Worm (Caenorhabditis elegans): Measurements from ENCODE around the gene srj-57.

srj-57 gene

ce11 chrV:2871754-2872504 is 16.6 kb upstream of the srj-57 start (continued):
- TF ChIP-seq repo-1 (tag; optimal IDR thresholded peaks at IDR 0.05) (peak; percentile 45), somi-1 (GFP tag; optimal IDR thresholded peaks at IDR 0.05) (no peak), lin-35 (GFP tag; optimal IDR thresholded peaks at IDR 0.05) (no peak), ztf-25 (GFP tag; IDR thresholded peaks at IDR 0.05) (no peak), dox-1 (GFP tag; IDR thresholded peaks at IDR 0.05) (peak; percentile 23; the same call in 1 of the 2 replicates), ztf-26 (tag; optimal IDR thresholded peaks at IDR 0.05) (no peak), gei-17 (GFP tag; optimal IDR thresholded peaks at IDR 0.05) (no peak), madf-3 (GFP tag; IDR thresholded peaks at IDR 0.05) (no peak), nhr-90 (tag; optimal IDR thresholded peaks at IDR 0.05) (peak; percentile 62), hmg-1.2 (GFP tag; IDR thresholded peaks at IDR 0.05) (no peak)

DNA sequence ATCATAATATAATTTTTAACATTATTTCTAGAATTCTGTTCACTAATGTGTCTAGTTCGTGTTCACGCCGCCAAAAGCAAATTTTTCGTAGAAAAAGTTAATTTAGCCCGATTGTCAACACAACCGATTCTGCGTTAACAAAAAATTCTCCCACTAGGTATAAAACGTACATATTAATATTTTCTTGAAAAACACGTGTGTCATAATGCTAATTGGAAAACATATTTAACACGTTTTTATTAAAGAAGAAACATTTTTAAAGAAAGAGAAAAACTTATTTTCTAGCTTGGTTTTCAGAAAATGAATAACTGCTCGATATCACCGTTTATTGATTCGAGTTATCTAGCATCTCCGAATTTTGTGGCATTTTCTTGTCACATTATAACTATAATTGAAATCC is 14.8 kb upstream of the srj-57 start, which contains the start of gene srh-243:
srh-243 (plus strand) TSS at position 301 of the 400 bp plus-strand sequence.
- no peak for TF ChIP-seq B0336.3 (GFP tag; IDR thresholded peaks at IDR 0.05)
- no peak for TF ChIP-seq dpl-1 (GFP tag; optimal IDR thresholded peaks at IDR 0.05)
- no peak for TF ChIP-seq ceh-91 (GFP tag; IDR thresholded peaks at IDR 0.05)
- no peak for TF ChIP-seq sptf-2 (GFP tag; optimal IDR thresholded peaks at IDR 0.05)
- TF ChIP-seq F10E7.11 (tag; optimal IDR thresholded peaks at IDR 0.05): no peak
- no peak for TF ChIP-seq C17E4.6 (GFP tag; IDR thresholded peaks at IDR 0.05)
- TF ChIP-seq lin-26 (GFP tag; IDR thresholded peaks at IDR 0.05): no peak
- no peak for TF ChIP-seq tbp1 (GFP tag; optimal IDR thresholded peaks at IDR 0.05)
- no peak for TF ChIP-seq rec-8 (tag; optimal IDR thresholded peaks at IDR 0.05)
- TF ChIP-seq lsl-1 (GFP tag; optimal IDR thresholded peaks at IDR 0.05): no peak
- TF ChIP-seq aptf-3 (GFP tag; IDR thresholded peaks at IDR 0.05): no peak
- no peak for TF ChIP-seq zfh-2 (GFP tag; conservative IDR thresholded peaks at IDR 0.05)
- no peak for TF ChIP-seq Y53G8AR.9 (GFP tag; conservative IDR thresholded peaks at IDR 0.05)
- no peak for TF ChIP-seq hlh-12 (tag; optimal IDR thresholded peaks at IDR 0.05)
- no peak for TF ChIP-seq D2030.7 (GFP tag; IDR thresholded peaks at IDR 0.05)

ce11 chrV:2869503-2869902 is 14.1 kb upstream of the srj-57 start, which contains the start of gene srh-241:
Gene srh-241, minus strand, starts transcription at chrV:2869603.
- TF ChIP-seq hmg-1.2 (GFP tag; IDR thresholded peaks at IDR 0.05): no peak
- TF ChIP-seq B0336.3 (GFP tag; IDR thresholded peaks at IDR 0.05): no peak
- no peak for TF ChIP-seq hrde-1 (tag; optimal IDR thresholded peaks at IDR 0.05; ENCODE audit: borderline replicate concordance)
- TF ChIP-seq ZK185.1 (tag; optimal IDR thresholded peaks at IDR 0.05; ENCODE audit: poor library complexity, severe bottlenecking): no peak
- no peak for TF ChIP-seq bed-1 (GFP tag; IDR thresholded peaks at IDR 0.05)
- no peak for TF ChIP-seq lsl-1 (GFP tag; optimal IDR thresholded peaks at IDR 0.05)
- no peak for TF ChIP-seq ztf-25 (GFP tag; IDR thresholded peaks at IDR 0.05)

DNA sequence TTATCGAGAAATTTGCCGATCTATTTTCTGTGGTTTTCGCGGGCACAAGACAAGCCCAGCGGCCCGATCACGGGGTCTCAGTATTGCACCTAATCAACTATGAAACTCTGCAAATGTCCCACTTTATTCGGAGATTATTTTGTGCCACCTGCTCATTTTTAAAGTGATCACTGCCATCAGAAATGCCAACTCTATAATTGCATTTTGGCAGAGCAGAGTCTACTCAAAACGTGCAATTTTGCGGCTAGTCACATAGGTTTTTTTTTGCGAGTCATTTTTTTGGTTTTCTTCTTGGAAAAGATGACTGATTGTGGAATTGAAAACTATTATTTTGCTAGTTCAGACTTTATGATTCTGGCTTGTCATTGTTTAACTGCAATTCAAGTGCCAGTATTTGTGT is 9.5 kb upstream of the srj-57 start, which contains the start of gene srh-240:
srh-240 (plus strand) TSS at position 301 of the 400 bp plus-strand sequence.
- TF ChIP-seq nfya-1 (tag; optimal IDR thresholded peaks at IDR 0.05; ENCODE audit: borderline replicate concordance, insufficient read depth): no peak
- TF ChIP-seq mes-4 (tag; optimal IDR thresholded peaks at IDR 0.05): no peak
- TF ChIP-seq B0336.3 (GFP tag; IDR thresholded peaks at IDR 0.05): no peak
- TF ChIP-seq athp-1 (tag; optimal IDR thresholded peaks at IDR 0.05): no peak

DNA sequence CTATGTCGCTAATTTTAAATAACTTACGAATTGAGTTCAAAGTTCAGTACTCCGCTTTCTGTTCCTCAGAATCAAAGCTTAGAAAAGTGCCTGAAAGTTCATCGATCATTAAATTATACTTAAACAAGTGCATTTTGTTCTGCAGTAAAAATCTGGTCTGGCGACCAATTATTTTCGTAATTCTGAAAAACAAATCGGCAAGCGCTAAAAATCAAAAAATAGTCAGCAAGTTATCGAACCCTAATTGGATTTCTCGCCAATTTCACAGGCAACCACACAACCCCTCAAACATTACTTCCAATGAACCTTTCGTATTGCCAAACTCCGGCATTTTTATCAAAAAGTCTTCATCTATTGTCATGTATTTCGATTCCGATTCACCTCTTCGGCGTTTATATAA is 7.7 kb upstream of the srj-57 start, which contains the start of gene srh-272:
srh-272 (plus strand) TSS at position 301 of the 400 bp plus-strand sequence.
- TF ChIP-seq nhr-27 (tag; optimal IDR thresholded peaks at IDR 0.05) (no peak), C17E4.6 (GFP tag; IDR thresholded peaks at IDR 0.05) (no peak), dpff-1 (tag; optimal IDR thresholded peaks at IDR 0.05) (no peak)

Measured in whole organism, young adult.